Fruit fly (Drosophila melanogaster) whole organism, pupa: ENCODE results near the gene inaF-A.
A peak's percentile ranks its signal among the peaks of the same experiment; 100 is the strongest.

Experiments
- CG10348 ChIP-seq: fragments of 200-800 bp; sonication (Bioruptor generic); IDR thresholded peaks from 2 replicates; pipeline ENCODE4 v1.3.6; 2022; ENCODE audit warnings: missing biosample characterization, missing genetic modification characterization
- CG12605 ChIP-seq: fragments of 200-800 bp; sonication (Bioruptor generic); IDR thresholded peaks from 2 replicates; pipeline ENCODE4 v1.3.6; 2022; ENCODE audit warnings: missing biosample characterization, missing genetic modification characterization
- CG13204 ChIP-seq: fragments of 200-800 bp; sonication (Bioruptor generic); optimal IDR thresholded peaks from 2 replicates; lab custom pipeline; 2018; ENCODE audit warnings: missing biosample characterization, mild to moderate bottlenecking, missing genetic modification characterization, moderate library complexity
- CG14655 ChIP-seq: fragments of 200-800 bp; sonication (Bioruptor generic); optimal IDR thresholded peaks from 3 replicates; lab custom pipeline; 2017; ENCODE audit warnings: mild to moderate bottlenecking, missing biosample characterization, missing genetic modification reagents, missing genetic modification characterization
- CG15710 ChIP-seq: fragments of 200-800 bp; sonication (Bioruptor generic); optimal IDR thresholded peaks from 2 replicates; lab custom pipeline; 2018; ENCODE audit warnings: missing biosample characterization, mild to moderate bottlenecking, missing genetic modification characterization, moderate library complexity
- CG17806 ChIP-seq: fragments of 200-800 bp; sonication (Bioruptor generic); optimal IDR thresholded peaks from 2 replicates; lab custom pipeline; 2018; ENCODE audit warnings: missing biosample characterization, mild to moderate bottlenecking, missing genetic modification characterization, moderate library complexity
- CG32121 ChIP-seq: fragments of 200-800 bp; sonication (Bioruptor generic); IDR thresholded peaks from 2 replicates; pipeline ENCODE4 v1.3.6; 2022; ENCODE audit warnings: missing biosample characterization, missing genetic modification characterization
- CG34367 ChIP-seq: fragments of 200-800 bp; sonication (Bioruptor generic); optimal IDR thresholded peaks from 2 replicates; lab custom pipeline; 2018; ENCODE audit warnings: missing biosample characterization, mild to moderate bottlenecking, missing genetic modification characterization
- CG4496 ChIP-seq: fragments of 200-800 bp; sonication (Bioruptor generic); IDR thresholded peaks from 3 replicates; pipeline ENCODE4 v1.3.6; 2022; ENCODE audit warnings: missing biosample characterization, missing genetic modification characterization
- CG8159 ChIP-seq: fragments of 200-800 bp; sonication (Bioruptor generic); optimal IDR thresholded peaks from 3 replicates; lab custom pipeline; 2018; ENCODE audit warnings: missing biosample characterization, mild to moderate bottlenecking, missing genetic modification characterization, moderate library complexity
- CG8301 ChIP-seq: fragments of 200-800 bp; sonication (Bioruptor generic); optimal IDR thresholded peaks from 2 replicates; lab custom pipeline; 2018; ENCODE audit warnings: missing biosample characterization, mild to moderate bottlenecking, missing genetic modification characterization
- CG9948 ChIP-seq: fragments of 200-800 bp; sonication (Bioruptor generic); optimal IDR thresholded peaks from 2 replicates; lab custom pipeline; 2018; ENCODE audit warnings: missing biosample characterization, mild to moderate bottlenecking, missing genetic modification characterization, moderate library complexity
- D1 ChIP-seq: fragments of 200-800 bp; sonication (Bioruptor generic); optimal IDR thresholded peaks from 2 replicates; lab custom pipeline; 2018; ENCODE audit warnings: missing biosample characterization, mild to moderate bottlenecking, missing genetic modification characterization, moderate library complexity
- EcR ChIP-seq: fragments of 200-800 bp; sonication (Bioruptor generic); optimal IDR thresholded peaks from 3 replicates; lab custom pipeline; 2019; ENCODE audit warnings: missing biosample characterization, missing genetic modification characterization, mild to moderate bottlenecking, moderate library complexity, missing genetic modification reagents
- Ets98B ChIP-seq: fragments of 200-800 bp; sonication (Bioruptor generic); IDR thresholded peaks from 2 replicates; pipeline ENCODE4 v1.3.6; 2022; ENCODE audit warnings: missing biosample characterization, missing genetic modification characterization
- Pif1A ChIP-seq: fragments of 200-800 bp; sonication (Bioruptor generic); optimal IDR thresholded peaks from 3 replicates; lab custom pipeline; 2016; ENCODE audit warnings: missing biosample characterization, missing genetic modification characterization
- Pif1B ChIP-seq: fragments of 200-800 bp; sonication (Bioruptor generic); optimal IDR thresholded peaks from 3 replicates; lab custom pipeline; 2016; ENCODE audit warnings: missing biosample characterization, missing genetic modification characterization
- Snoo ChIP-seq: fragments of 200-800 bp; sonication (Bioruptor generic); optimal IDR thresholded peaks from 3 replicates; lab custom pipeline; 2017; ENCODE audit warnings: missing biosample characterization, mild to moderate bottlenecking, missing genetic modification characterization, inconsistent platforms
- fd96Ca ChIP-seq: fragments of 200-800 bp; sonication (Bioruptor generic); IDR thresholded peaks from 3 replicates; pipeline ENCODE4 v1.3.6; 2022; ENCODE audit warnings: missing biosample characterization, missing genetic modification characterization
- gl ChIP-seq: fragments of 200-800 bp; sonication (Bioruptor generic); optimal IDR thresholded peaks from 2 replicates; lab custom pipeline; 2018; ENCODE audit warnings: missing biosample characterization, mild to moderate bottlenecking, missing genetic modification characterization
- rn ChIP-seq: fragments of 200-800 bp; sonication (Bioruptor generic); IDR thresholded peaks from 2 replicates; pipeline ENCODE4 v1.3.6; 2022; ENCODE audit warnings: missing biosample characterization, missing genetic modification characterization

Gene inaF-A

DNA sequence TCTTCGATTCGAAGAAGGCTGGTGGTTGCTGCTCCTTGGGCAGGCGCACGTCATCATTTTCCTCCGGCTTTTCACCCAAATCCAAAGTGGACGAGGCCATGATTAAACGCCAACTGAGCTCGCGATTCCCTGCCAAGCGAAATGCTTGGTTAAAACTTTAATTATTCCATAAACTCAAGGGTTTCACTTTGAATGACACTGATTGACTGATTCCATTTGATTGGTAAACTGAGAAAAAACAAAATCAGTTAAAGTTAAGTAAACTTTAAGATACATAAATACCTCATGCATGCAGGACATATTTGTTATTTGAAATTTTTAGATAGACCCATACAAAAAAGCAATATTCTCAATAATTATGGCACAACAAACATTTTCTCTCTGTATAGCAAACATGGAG, at the start of gene inaF-A:
inaF-A (minus strand) TSS at position 101 of the 400 bp plus-strand sequence.
- no peak for TF ChIP-seq CG10348
- TF ChIP-seq CG34367 (tag; lab: Kevin White, UChicago) = no peak
- no peak for TF ChIP-seq Ets98B (GFP tag; lab: Robert Waterston, UW)
- no peak for TF ChIP-seq CG32121 (GFP tag; lab: Robert Waterston, UW)
- TF ChIP-seq CG13204 (GFP tag; lab: Kevin White, UChicago) = no peak
- TF ChIP-seq EcR (GFP tag; lab: Kevin White, UChicago) = no peak
- no peak for TF ChIP-seq CG17806 (tag; lab: Kevin White, UChicago)
- TF ChIP-seq D1 (tag; lab: Kevin White, UChicago) = no peak
- no peak for TF ChIP-seq Snoo (tag; lab: Kevin White, UChicago)
- no peak for TF ChIP-seq fd96Ca (GFP tag; lab: Robert Waterston, UW)
- no peak for TF ChIP-seq CG4496 (GFP tag; lab: Robert Waterston, UW)
- TF ChIP-seq gl = no peak
- TF ChIP-seq CG9948 = no peak
- peak; percentile 16 for TF ChIP-seq CG8301
- no peak for TF ChIP-seq CG12605 (GFP tag; lab: Robert Waterston, UW)
- TF ChIP-seq CG14655 = peak; percentile 22
- TF ChIP-seq CG15710 = no peak

DNA sequence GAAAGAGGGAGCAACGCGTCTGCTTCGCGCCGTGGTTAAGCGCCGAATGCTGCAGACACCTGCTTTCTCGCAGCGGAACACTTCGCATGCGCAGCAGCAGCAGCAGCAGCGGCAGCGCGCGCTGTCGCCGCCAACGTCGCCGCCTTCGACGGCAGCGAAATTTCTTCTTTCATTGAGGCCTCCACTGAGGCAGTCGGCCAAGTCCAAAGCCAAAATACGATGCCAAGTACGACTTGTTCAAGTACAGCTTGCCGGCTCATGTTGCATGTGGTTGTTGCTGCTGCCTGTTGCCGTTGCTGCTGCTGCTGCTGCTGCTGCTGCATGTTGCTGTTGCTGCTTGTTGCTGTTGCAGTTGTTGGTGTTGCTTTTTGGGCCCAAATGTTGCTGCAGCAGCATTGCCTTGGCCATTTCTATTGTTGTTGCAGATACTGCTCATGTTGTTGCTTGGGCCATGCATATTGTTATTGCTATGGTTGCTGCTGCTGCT, 45.1 kb upstream of the inaF-A start, which contains the start of gene dy:
dy (minus strand) TSS at position 51 of the 487 bp plus-strand sequence.
- TF ChIP-seq D1 (tag; lab: Kevin White, UChicago) (no peak), Snoo (tag; lab: Kevin White, UChicago) (no peak), CG8301 (no peak), CG8159 (tag; lab: Kevin White, UChicago) (no peak), CG12605 (GFP tag; lab: Robert Waterston, UW) (no peak), Pif1B (GFP tag; lab: Kevin White, UChicago) (no peak), Ets98B (GFP tag; lab: Robert Waterston, UW) (no peak), gl (no peak), CG14655 (no peak), rn (GFP tag; lab: Robert Waterston, UW) (no peak), CG34367 (tag; lab: Kevin White, UChicago) (no peak), CG4496 (GFP tag; lab: Robert Waterston, UW) (no peak), CG17806 (tag; lab: Kevin White, UChicago) (no peak), CG13204 (GFP tag; lab: Kevin White, UChicago) (no peak), Pif1A (GFP tag; lab: Kevin White, UChicago) (no peak), CG9948 (no peak)
- TF ChIP-seq, all 21 proteins: peak for 0

DNA sequence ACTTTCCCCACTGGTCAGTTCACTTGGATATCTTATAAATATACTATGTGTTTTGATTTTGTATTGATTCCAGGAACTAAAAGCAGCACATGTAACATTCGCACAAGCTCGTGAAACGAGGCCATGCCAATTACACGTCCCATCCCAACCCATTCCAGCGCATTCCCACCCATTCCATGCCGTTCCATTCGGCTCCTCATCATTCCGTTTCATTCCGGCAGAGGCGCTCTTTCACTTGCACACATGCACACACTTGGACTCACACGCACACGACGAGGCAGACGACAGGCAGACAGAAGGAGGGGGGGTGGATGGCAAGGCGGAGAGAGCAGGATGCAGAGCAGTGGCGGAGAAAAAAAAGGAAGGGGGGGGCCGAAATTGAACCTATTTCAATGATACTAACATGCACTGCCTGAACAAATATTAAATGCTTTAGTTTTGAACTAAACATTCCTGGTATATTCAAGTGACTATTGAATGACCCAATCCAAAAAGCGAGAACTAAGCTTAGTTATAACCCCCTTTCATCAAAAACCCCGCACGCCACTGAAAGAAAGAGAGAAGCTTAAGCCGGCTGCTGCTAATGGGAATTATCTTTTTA, 42.4 kb upstream of the inaF-A start:
- TF ChIP-seq CG34367 (tag; lab: Kevin White, UChicago) (peak; percentile 95), Pif1A (GFP tag; lab: Kevin White, UChicago) (peak; percentile 92), rn (GFP tag; lab: Robert Waterston, UW) (peak; percentile 79), Snoo (tag; lab: Kevin White, UChicago) (peak; percentile 97), D1 (tag; lab: Kevin White, UChicago) (peak; percentile 71), gl (peak; percentile 86), CG8301 (peak; percentile 94), CG14655 (peak; percentile 96), CG15710 (peak; percentile 96), CG4496 (GFP tag; lab: Robert Waterston, UW) (peak; percentile 92), CG32121 (GFP tag; lab: Robert Waterston, UW) (peak; percentile 80), CG17806 (tag; lab: Kevin White, UChicago) (peak; percentile 93), EcR (GFP tag; lab: Kevin White, UChicago) (no peak), CG13204 (GFP tag; lab: Kevin White, UChicago) (peak; percentile 92), CG10348 (peak; percentile 72), CG8159 (tag; lab: Kevin White, UChicago) (peak; percentile 95), Ets98B (GFP tag; lab: Robert Waterston, UW) (peak; percentile 90), fd96Ca (GFP tag; lab: Robert Waterston, UW) (peak; percentile 96), Pif1B (GFP tag; lab: Kevin White, UChicago) (peak; percentile 86), CG9948 (peak; percentile 95), CG12605 (GFP tag; lab: Robert Waterston, UW) (peak; percentile 92)
- TF ChIP-seq, all 21 proteins: peak for 20

DNA sequence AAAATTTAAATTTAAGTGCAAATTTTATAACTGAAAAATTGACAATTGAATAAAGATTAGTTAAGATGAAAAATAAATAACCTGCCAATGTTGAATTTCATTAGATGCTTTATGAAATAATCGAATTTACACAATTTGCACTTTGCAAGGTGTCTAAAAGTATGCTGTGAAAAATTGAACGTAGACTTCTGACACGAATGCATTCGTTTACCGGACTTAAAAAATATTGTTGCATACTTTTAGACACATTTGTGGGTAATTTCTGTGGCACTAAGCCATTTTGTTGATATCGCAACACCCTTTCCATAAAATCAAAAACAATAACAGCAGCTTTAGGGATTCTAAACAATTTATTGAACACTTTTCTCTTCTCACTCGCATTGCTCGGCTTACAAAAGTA, 35.7 kb upstream of the inaF-A start:
- no peak for TF ChIP-seq CG9948
- TF ChIP-seq Snoo (tag; lab: Kevin White, UChicago) = no peak
- no peak for TF ChIP-seq fd96Ca (GFP tag; lab: Robert Waterston, UW)
- no peak for TF ChIP-seq CG14655
- no peak for TF ChIP-seq CG15710
- no peak for TF ChIP-seq CG10348
- no peak for TF ChIP-seq CG32121 (GFP tag; lab: Robert Waterston, UW)
- TF ChIP-seq CG4496 (GFP tag; lab: Robert Waterston, UW) = no peak
- no peak for TF ChIP-seq EcR (GFP tag; lab: Kevin White, UChicago)
- no peak for TF ChIP-seq Pif1B (GFP tag; lab: Kevin White, UChicago)
- TF ChIP-seq CG8301 = no peak
- TF ChIP-seq Ets98B (GFP tag; lab: Robert Waterston, UW) = no peak
- TF ChIP-seq gl = no peak
- no peak for TF ChIP-seq CG34367 (tag; lab: Kevin White, UChicago)
- no peak for TF ChIP-seq CG8159 (tag; lab: Kevin White, UChicago)
- no peak for TF ChIP-seq Pif1A (GFP tag; lab: Kevin White, UChicago)

DNA sequence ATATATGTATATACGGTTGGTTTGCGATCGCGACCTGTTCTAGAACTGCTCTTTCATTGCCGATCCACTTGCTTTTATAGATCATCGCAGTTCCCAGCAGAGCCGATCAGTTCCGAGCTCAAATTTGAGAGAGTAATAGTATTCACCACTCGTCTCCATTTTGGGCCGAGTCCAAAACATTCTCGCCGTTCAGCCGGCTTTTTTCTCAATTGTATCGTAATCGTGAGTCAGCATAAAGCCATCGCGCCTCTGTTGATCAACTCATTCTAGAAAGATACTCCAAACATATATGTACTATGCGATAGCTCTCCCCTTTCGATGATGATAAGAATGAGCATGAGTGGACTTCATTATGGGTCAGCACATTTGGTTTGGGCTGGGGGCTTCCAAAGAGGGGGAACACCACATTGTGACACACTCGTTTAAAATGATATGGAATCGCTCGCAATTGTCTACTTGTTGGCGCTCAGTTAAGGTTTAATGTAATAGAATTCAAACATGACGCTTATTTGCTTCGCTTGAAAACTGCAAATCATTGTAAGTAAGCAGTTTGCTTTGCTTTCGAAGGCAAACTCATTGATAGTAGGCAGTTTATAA, 30.9 kb upstream of the inaF-A start, which contains the start of gene CG9360:
CG9360 (minus strand) TSS at position 51 of the 597 bp plus-strand sequence.
- TF ChIP-seq EcR (GFP tag; lab: Kevin White, UChicago) = no peak
- no peak for TF ChIP-seq CG15710
- TF ChIP-seq Pif1B (GFP tag; lab: Kevin White, UChicago) = no peak
- 0 out of 3 replicates have a peak, but pooled peaks have one; percentile 18 for TF ChIP-seq CG4496 (GFP tag; lab: Robert Waterston, UW)
- TF ChIP-seq CG9948 = no peak
- no peak for TF ChIP-seq Ets98B (GFP tag; lab: Robert Waterston, UW)
